Worm (Caenorhabditis elegans) whole organism, L2 larva: ENCODE results near the gene sir-2.1.

Source experiments
- ZK546.5 ChIP-seq: sonication (generic microtip); optimal IDR thresholded peaks from 2 replicates; lab custom pipeline; 2017; ENCODE audit warnings: missing biosample characterization, missing genetic modification characterization
- ama-1 ChIP-seq: fragments of 150-350 bp; optimal IDR thresholded peaks from 2 replicates; lab custom pipeline; 2018; ENCODE audit warnings: inconsistent platforms
- fos-1 ChIP-seq: fragments of 150-350 bp; optimal IDR thresholded peaks from 2 replicates; lab custom pipeline; 2014; ENCODE audit warnings: missing biosample characterization, missing genetic modification characterization
- mbf-1 ChIP-seq: sonication (generic microtip); optimal IDR thresholded peaks from 2 replicates; lab custom pipeline; 2017; ENCODE audit warnings: missing biosample characterization, missing genetic modification characterization
- nhr-12 ChIP-seq: fragments of 150-350 bp; optimal IDR thresholded peaks from 2 replicates; lab custom pipeline; 2014; ENCODE audit warnings: missing biosample characterization, missing genetic modification characterization
- nhr-21 ChIP-seq: fragments of 150-350 bp; optimal IDR thresholded peaks from 2 replicates; lab custom pipeline; 2014; ENCODE audit warnings: missing biosample characterization, missing genetic modification characterization
- nhr-25 ChIP-seq: fragments of 150-350 bp; sonication (generic microtip); optimal IDR thresholded peaks from 3 replicates; lab custom pipeline; 2014; ENCODE audit warnings: missing biosample characterization, missing genetic modification characterization
- unc-55 ChIP-seq: fragments of 150-350 bp; sonication (generic microtip); optimal IDR thresholded peaks from 3 replicates; lab custom pipeline; 2014; ENCODE audit warnings: missing biosample characterization, missing genetic modification reagents, missing genetic modification characterization
- ztf-11 ChIP-seq: sonication (generic microtip); optimal IDR thresholded peaks from 2 replicates; lab custom pipeline; 2017; ENCODE audit warnings: missing biosample characterization, missing genetic modification characterization

DNA sequence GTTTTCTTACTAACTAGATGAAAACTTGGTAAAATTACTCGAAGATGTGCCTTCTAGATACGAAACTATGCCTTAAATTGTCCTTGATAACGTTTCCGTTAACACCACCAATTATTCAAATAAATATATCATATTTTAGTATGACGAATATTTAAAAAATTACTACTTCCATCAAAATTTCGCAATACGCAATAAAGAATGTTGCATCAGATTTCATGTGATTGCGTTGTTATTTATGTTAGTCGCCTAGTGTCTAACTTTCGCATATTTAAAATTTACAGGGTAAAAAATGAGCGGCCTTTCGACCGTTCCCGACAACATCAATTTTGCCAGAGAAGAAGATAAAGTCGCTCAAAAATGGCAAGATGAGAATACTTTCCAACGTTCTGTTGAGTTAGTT lies 2.3 kb upstream of the sir-2.1 start, which contains the start of gene iars-1:
- TF ChIP-seq mbf-1 (tag; lab: Kevin White, UChicago), result no peak
- TF ChIP-seq nhr-25, result no peak
- no peak for TF ChIP-seq fos-1
- TF ChIP-seq ama-1 (lab: Kevin White, UChicago), result no peak
- TF ChIP-seq ZK546.5 (tag; lab: Kevin White, UChicago), result no peak
- TF ChIP-seq nhr-12 (tag; lab: Kevin White, UChicago), result no peak
- no peak for TF ChIP-seq unc-55 (GFP tag; lab: Kevin White, UChicago)
- no peak for TF ChIP-seq ztf-11
- TF ChIP-seq nhr-21 (tag; lab: Kevin White, UChicago), result no peak
